Worm (Caenorhabditis elegans) whole organism, L4/young adult: Measurements from ENCODE around the gene F53A9.6.

Experiments
- W03F9.2 ChIP-seq: fragments of 150-350 bp; optimal IDR thresholded peaks from 2 replicates; lab custom pipeline; 2014; ENCODE audit warnings: missing biosample characterization, missing genetic modification characterization
- dao-5 ChIP-seq: sonication (generic microtip); optimal IDR thresholded peaks from 2 replicates; lab custom pipeline; 2016; ENCODE audit warnings: missing genotype, missing genetic modification characterization, moderate library complexity, missing compliant biosample characterization
- him-1 ChIP-seq: sonication (generic microtip); optimal IDR thresholded peaks from 2 replicates; lab custom pipeline; 2016; ENCODE audit warnings: missing genotype, missing genetic modification reagents, missing genetic modification characterization, missing compliant biosample characterization

DNA sequence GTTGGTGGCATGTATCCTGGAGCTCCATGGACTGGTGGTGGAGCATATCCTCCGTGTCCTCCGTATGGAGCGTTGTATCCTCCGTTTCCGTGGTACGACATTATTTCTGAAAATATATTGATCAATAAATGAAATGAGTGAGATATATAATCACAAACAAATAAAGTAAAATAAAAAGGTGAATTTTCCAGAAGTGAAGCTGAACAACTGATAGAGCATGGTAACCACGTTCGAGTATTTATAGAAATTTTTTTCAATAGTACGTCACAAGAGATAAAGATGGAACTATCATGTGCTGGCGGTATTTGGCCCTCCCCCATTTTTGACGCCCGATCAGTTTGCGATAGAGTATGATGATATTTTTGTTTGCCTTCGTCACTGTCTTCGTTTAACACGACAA is 3.2 kb upstream of the F53A9.6 start, which contains the start of gene F53A9.7:
- TF ChIP-seq dao-5, result no peak
- no peak for TF ChIP-seq him-1 (tag; lab: Kevin White, UChicago)
- no peak for TF ChIP-seq W03F9.2 (tag; lab: Kevin White, UChicago)
